Fruit fly (Drosophila melanogaster) S2 (cell line): ENCODE results near the gene CG43901.

Source experiments
- CG8478 ChIP-seq: fragments of >200 bp; optimal IDR thresholded peaks from 2 replicates; lab custom pipeline; 2018
- CTCF ChIP-seq, 2 experiments: fragments of >200 bp; optimal IDR thresholded peaks; 2 replicates each; lab custom pipeline; 2018

dm6 chrX:10936599-10936998 lies 31.0 kb downstream of the CG43901 start:
- TF ChIP-seq CTCF (optimal IDR thresholded peaks at IDR 0.05; lab: Kevin White, UChicago) (no peak), CG8478 (no peak)
